Worm (Caenorhabditis elegans) whole organism, L3 larva: Measurements from ENCODE around the gene nas-21.
A peak's percentile ranks its signal among the peaks of the same experiment; 100 is the strongest.

ENCODE experiments used
- R02D3.7 ChIP-seq: fragments of 150-350 bp; optimal IDR thresholded peaks from 2 replicates; lab custom pipeline; 2014; ENCODE audit warnings: missing biosample characterization, missing genetic modification characterization
- ZK546.5 ChIP-seq: sonication (generic microtip); optimal IDR thresholded peaks from 2 replicates; lab custom pipeline; 2017; ENCODE audit warnings: missing biosample characterization, missing genetic modification characterization
- aly-2 ChIP-seq: fragments of 150-350 bp; optimal IDR thresholded peaks from 2 replicates; lab custom pipeline; 2014; ENCODE audit warnings: missing biosample characterization, missing genetic modification characterization
- ceh-28 ChIP-seq: fragments of 150-350 bp; optimal IDR thresholded peaks from 2 replicates; lab custom pipeline; 2014; ENCODE audit warnings: missing biosample characterization, missing genetic modification reagents, missing genetic modification characterization
- ceh-82 ChIP-seq: fragments of 150-350 bp; optimal IDR thresholded peaks from 2 replicates; lab custom pipeline; 2014; ENCODE audit warnings: missing biosample characterization, missing genetic modification characterization
- ceh-9 ChIP-seq: sonication (generic microtip); optimal IDR thresholded peaks from 2 replicates; lab custom pipeline; 2018; ENCODE audit warnings: missing biosample characterization, missing genetic modification characterization
- daf-12 ChIP-seq: fragments of 150-350 bp; optimal IDR thresholded peaks from 2 replicates; lab custom pipeline; 2014; ENCODE audit warnings: missing biosample characterization, missing genetic modification reagents, missing genetic modification characterization
- egl-27 ChIP-seq: sonication (generic microtip); optimal IDR thresholded peaks from 4 replicates; lab custom pipeline; 2017; ENCODE audit warnings: missing biosample characterization, missing genetic modification reagents, missing genetic modification characterization
- egl-5 ChIP-seq: fragments of 150-350 bp; optimal IDR thresholded peaks from 2 replicates; lab custom pipeline; 2017; ENCODE audit warnings: missing biosample characterization, missing genetic modification reagents, missing genetic modification characterization, inconsistent platforms
- elt-2 ChIP-seq: sonication (generic microtip); optimal IDR thresholded peaks from 2 replicates; lab custom pipeline; 2016; ENCODE audit warnings: missing genetic modification reagents, mild to moderate bottlenecking, missing genetic modification characterization, missing compliant biosample characterization
- eor-1 ChIP-seq, 2 experiments: fragments of 150-350 bp; optimal IDR thresholded peaks; 2 replicates each; lab custom pipeline; 2014 to 2018; ENCODE audit warnings: missing biosample characterization in 2 of 2, missing genetic modification characterization in 2 of 2
- fkh-10 ChIP-seq: sonication (generic microtip); optimal IDR thresholded peaks from 2 replicates; lab custom pipeline; 2017; ENCODE audit warnings: missing biosample characterization, missing genetic modification reagents, missing genetic modification characterization
- fkh-2 ChIP-seq: fragments of 150-350 bp; optimal IDR thresholded peaks from 2 replicates; lab custom pipeline; 2014; ENCODE audit warnings: missing biosample characterization, missing genetic modification reagents, missing genetic modification characterization
- fos-1 ChIP-seq: fragments of 150-350 bp; optimal IDR thresholded peaks from 2 replicates; lab custom pipeline; 2014; ENCODE audit warnings: missing biosample characterization, missing genetic modification characterization
- hmg-11 ChIP-seq: sonication (generic microtip); optimal IDR thresholded peaks from 2 replicates; lab custom pipeline; 2016; ENCODE audit warnings: missing genetic modification characterization, missing compliant biosample characterization
- jun-1 ChIP-seq: fragments of 150-350 bp; optimal IDR thresholded peaks from 2 replicates; lab custom pipeline; 2014; ENCODE audit warnings: missing biosample characterization, missing genetic modification reagents, missing genetic modification characterization
- lin-15B ChIP-seq: fragments of 150-350 bp; optimal IDR thresholded peaks from 2 replicates; lab custom pipeline; 2014; ENCODE audit warnings: missing biosample characterization, missing genetic modification characterization
- lin-39 ChIP-seq: fragments of 150-350 bp; optimal IDR thresholded peaks from 2 replicates; lab custom pipeline; 2018; ENCODE audit warnings: missing biosample characterization, missing genetic modification reagents, missing genetic modification characterization
- mdl-1 ChIP-seq: fragments of 150-350 bp; optimal IDR thresholded peaks from 2 replicates; lab custom pipeline; 2014; ENCODE audit warnings: missing biosample characterization, missing genetic modification characterization
- mml-1 ChIP-seq: fragments of 150-350 bp; sonication (generic microtip); optimal IDR thresholded peaks from 3 replicates; lab custom pipeline; 2014; ENCODE audit warnings: missing biosample characterization, missing genetic modification characterization
- nfya-1 ChIP-seq: sonication (generic microtip); optimal IDR thresholded peaks from 2 replicates; lab custom pipeline; 2017; ENCODE audit warnings: missing genetic modification characterization, mild to moderate bottlenecking, missing compliant biosample characterization, antibody characterized with exemption, moderate library complexity; ENCODE audit not compliant: insufficient read depth
- nhr-11 ChIP-seq: fragments of 150-350 bp; optimal IDR thresholded peaks from 2 replicates; lab custom pipeline; 2014; ENCODE audit warnings: missing biosample characterization, missing genetic modification characterization
- nhr-12 ChIP-seq: fragments of 150-350 bp; optimal IDR thresholded peaks from 2 replicates; lab custom pipeline; 2014; ENCODE audit warnings: missing biosample characterization, missing genetic modification characterization
- nhr-23 ChIP-seq: fragments of 150-350 bp; optimal IDR thresholded peaks from 2 replicates; lab custom pipeline; 2014; ENCODE audit warnings: missing biosample characterization, missing genetic modification reagents, missing genetic modification characterization
- nhr-237 ChIP-seq: fragments of 150-350 bp; optimal IDR thresholded peaks from 2 replicates; lab custom pipeline; 2014; ENCODE audit warnings: missing biosample characterization, missing genetic modification characterization
- nhr-25 ChIP-seq: sonication (generic microtip); optimal IDR thresholded peaks from 2 replicates; lab custom pipeline; 2017; ENCODE audit warnings: missing biosample characterization, missing genetic modification characterization
- nhr-43 ChIP-seq: sonication (generic microtip); optimal IDR thresholded peaks from 2 replicates; lab custom pipeline; 2016; ENCODE audit warnings: mild to moderate bottlenecking, missing genetic modification characterization, missing compliant biosample characterization; ENCODE audit not compliant: poor library complexity, severe bottlenecking
- nhr-67 ChIP-seq: fragments of 150-350 bp; optimal IDR thresholded peaks from 2 replicates; lab custom pipeline; 2014; ENCODE audit warnings: missing biosample characterization, missing genetic modification characterization
- nhr-76 ChIP-seq: fragments of 150-350 bp; sonication (generic microtip); optimal IDR thresholded peaks from 5 replicates; lab custom pipeline; 2014; ENCODE audit warnings: missing biosample characterization, missing genetic modification characterization
- nhr-77 ChIP-seq: fragments of 150-350 bp; optimal IDR thresholded peaks from 2 replicates; lab custom pipeline; 2014; ENCODE audit warnings: missing biosample characterization, missing genetic modification characterization
- pha-4 ChIP-seq: fragments of 150-350 bp; optimal IDR thresholded peaks from 2 replicates; lab custom pipeline; 2014; ENCODE audit warnings: missing biosample characterization, missing genetic modification reagents, missing genetic modification characterization
- pqm-1 ChIP-seq: fragments of 150-350 bp; optimal IDR thresholded peaks from 2 replicates; lab custom pipeline; 2017; ENCODE audit warnings: missing biosample characterization, missing genetic modification characterization, inconsistent platforms
- sea-2 ChIP-seq: fragments of 150-350 bp; sonication (generic microtip); optimal IDR thresholded peaks from 4 replicates; lab custom pipeline; 2014; ENCODE audit warnings: missing biosample characterization, missing genetic modification reagents, missing genetic modification characterization
- snpc-4 ChIP-seq: fragments of 150-350 bp; optimal IDR thresholded peaks from 2 replicates; lab custom pipeline; 2014; ENCODE audit warnings: missing biosample characterization, missing genetic modification characterization
- tbx-2 ChIP-seq: sonication (generic microtip); optimal IDR thresholded peaks from 2 replicates; lab custom pipeline; 2016; ENCODE audit warnings: mild to moderate bottlenecking, missing genetic modification characterization, missing compliant biosample characterization
- unc-62 ChIP-seq: fragments of 150-350 bp; sonication (generic microtip); optimal IDR thresholded peaks from 4 replicates; lab custom pipeline; 2014; ENCODE audit warnings: missing biosample characterization, missing genetic modification reagents, missing genetic modification characterization
- zag-1 ChIP-seq: fragments of 150-350 bp; optimal IDR thresholded peaks from 2 replicates; lab custom pipeline; 2014; ENCODE audit warnings: missing biosample characterization, missing genetic modification characterization
- ztf-11 ChIP-seq: fragments of 150-350 bp; optimal IDR thresholded peaks from 2 replicates; lab custom pipeline; 2014; ENCODE audit warnings: missing biosample characterization, missing genetic modification characterization

nas-21 gene

ce11 chrV:11472209-11472608, at the start of gene nas-21, which contains the start of gene nas-20:
Gene nas-21, plus strand, starts transcription at chrV:11472564.
Gene nas-20, minus strand, starts transcription at chrV:11472309.
- TF ChIP-seq tbx-2 (tag; lab: Kevin White, UChicago) (no peak), fkh-10 (GFP tag; lab: Kevin White, UChicago) (no peak), snpc-4 (tag; lab: Kevin White, UChicago) (no peak), nhr-12 (tag; lab: Kevin White, UChicago) (no peak), mml-1 (tag; lab: Kevin White, UChicago) (no peak), ceh-9 (no peak), nhr-77 (no peak), nhr-67 (tag; lab: Kevin White, UChicago) (no peak), pha-4 (tag; lab: Kevin White, UChicago) (no peak), nhr-237 (tag; lab: Kevin White, UChicago) (no peak), unc-62 (GFP tag; lab: Kevin White, UChicago) (no peak), nhr-76 (tag; lab: Kevin White, UChicago) (no peak), fos-1 (no peak), mdl-1 (tag; lab: Kevin White, UChicago) (no peak), R02D3.7 (tag; lab: Kevin White, UChicago) (no peak)

- TF ChIP-seq nhr-25 (tag; lab: Kevin White, UChicago) (no peak), snpc-4 (tag; lab: Kevin White, UChicago) (no peak), hmg-11 (no peak), nhr-23 (no peak), nhr-11 (tag; lab: Kevin White, UChicago) (no peak), nhr-43 (no peak), eor-1 (tag; optimal IDR thresholded peaks at IDR 0.05; lab: Kevin White, UChicago) (no peak), egl-27 (tag; lab: Kevin White, UChicago) (no peak), ZK546.5 (tag; lab: Kevin White, UChicago) (no peak), fos-1 (no peak), lin-15B (tag; lab: Kevin White, UChicago) (no peak), fkh-2 (tag; lab: Kevin White, UChicago) (no peak), R02D3.7 (tag; lab: Kevin White, UChicago) (no peak), egl-5 (tag; lab: Kevin White, UChicago) (no peak), pqm-1 (no peak), jun-1 (tag; lab: Kevin White, UChicago) (no peak), nhr-67 (tag; lab: Kevin White, UChicago) (no peak), ceh-28 (no peak), daf-12 (tag; lab: Kevin White, UChicago) (no peak)
- TF ChIP-seq, all 47 proteins: peak for 0
These were observed 47.8 kb upstream of the nas-21 start, which contains the start of gene T26H10.2 for ce11 chrV:11424565-11424964. Gene T26H10.2, minus strand, starts transcription at chrV:11424665.

ce11 chrV:11428728-11429127, 43.6 kb upstream of the nas-21 start:
- no peak for TF ChIP-seq lin-39 (tag; lab: Kevin White, UChicago)
- TF ChIP-seq ztf-11 = no peak
- TF ChIP-seq jun-1 (tag; lab: Kevin White, UChicago) = no peak
- TF ChIP-seq ceh-82 (tag; lab: Kevin White, UChicago) = no peak
- no peak for TF ChIP-seq mdl-1 (tag; lab: Kevin White, UChicago)
- TF ChIP-seq nhr-77 = no peak
- no peak for TF ChIP-seq nhr-67 (tag; lab: Kevin White, UChicago)
- TF ChIP-seq fkh-10 (GFP tag; lab: Kevin White, UChicago) = no peak
- TF ChIP-seq zag-1 (tag; lab: Kevin White, UChicago) = no peak
- TF ChIP-seq hmg-11 = no peak
- TF ChIP-seq eor-1 (tag; optimal IDR thresholded peaks at IDR 0.05; lab: Kevin White, UChicago) = no peak
- TF ChIP-seq nfya-1 (tag; lab: Kevin White, UChicago) = peak; percentile 9
- TF ChIP-seq tbx-2 (tag; lab: Kevin White, UChicago) = peak; percentile 42
- TF ChIP-seq fos-1 = no peak
- no peak for TF ChIP-seq elt-2 (tag; lab: Kevin White, UChicago)
- TF ChIP-seq sea-2 (GFP tag; lab: Kevin White, UChicago) = no peak
- TF ChIP-seq aly-2 = no peak
- no peak for TF ChIP-seq nhr-12 (tag; lab: Kevin White, UChicago)
